Worm (Caenorhabditis elegans) whole organism, L3 larva: ENCODE data around the gene nhr-238.

Source experiments
- R02D3.7 ChIP-seq: fragments of 150-350 bp; optimal IDR thresholded peaks from 2 replicates; lab custom pipeline; 2014; ENCODE audit warnings: missing biosample characterization, missing genetic modification characterization
- ZK546.5 ChIP-seq: sonication (generic microtip); optimal IDR thresholded peaks from 2 replicates; lab custom pipeline; 2017; ENCODE audit warnings: missing biosample characterization, missing genetic modification characterization
- aly-2 ChIP-seq: fragments of 150-350 bp; optimal IDR thresholded peaks from 2 replicates; lab custom pipeline; 2014; ENCODE audit warnings: missing biosample characterization, missing genetic modification characterization
- ama-1 ChIP-seq: fragments of 150-350 bp; optimal IDR thresholded peaks from 2 replicates; lab custom pipeline; 2018
- ceh-16 ChIP-seq: sonication (generic microtip); optimal IDR thresholded peaks from 2 replicates; lab custom pipeline; 2017; ENCODE audit warnings: missing biosample characterization, missing genetic modification characterization
- ceh-28 ChIP-seq: fragments of 150-350 bp; optimal IDR thresholded peaks from 2 replicates; lab custom pipeline; 2014; ENCODE audit warnings: missing biosample characterization, missing genetic modification reagents, missing genetic modification characterization
- ceh-82 ChIP-seq: fragments of 150-350 bp; optimal IDR thresholded peaks from 2 replicates; lab custom pipeline; 2014; ENCODE audit warnings: missing biosample characterization, missing genetic modification characterization
- ceh-9 ChIP-seq: sonication (generic microtip); optimal IDR thresholded peaks from 2 replicates; lab custom pipeline; 2018; ENCODE audit warnings: missing biosample characterization, missing genetic modification characterization
- daf-12 ChIP-seq: fragments of 150-350 bp; optimal IDR thresholded peaks from 2 replicates; lab custom pipeline; 2014; ENCODE audit warnings: missing biosample characterization, missing genetic modification reagents, missing genetic modification characterization
- egl-27 ChIP-seq: sonication (generic microtip); optimal IDR thresholded peaks from 4 replicates; lab custom pipeline; 2017; ENCODE audit warnings: missing biosample characterization, missing genetic modification reagents, missing genetic modification characterization
- egl-5 ChIP-seq: fragments of 150-350 bp; optimal IDR thresholded peaks from 2 replicates; lab custom pipeline; 2017; ENCODE audit warnings: missing biosample characterization, missing genetic modification reagents, missing genetic modification characterization, inconsistent platforms
- elt-1 ChIP-seq: fragments of 150-350 bp; optimal IDR thresholded peaks from 2 replicates; lab custom pipeline; 2014; ENCODE audit warnings: missing biosample characterization, missing genetic modification characterization
- elt-2 ChIP-seq: sonication (generic microtip); optimal IDR thresholded peaks from 2 replicates; lab custom pipeline; 2016; ENCODE audit warnings: missing genetic modification reagents, mild to moderate bottlenecking, missing genetic modification characterization, missing compliant biosample characterization
- elt-3 ChIP-seq, 3 experiments: fragments of 150-350 bp in 1 of 3; sonication (generic microtip) in 2 of 3; optimal IDR thresholded peaks; 2 replicates in 2 of 3; 4 replicates in 1 of 3; lab custom pipeline; 2014 to 2017; ENCODE audit warnings: missing biosample characterization in 3 of 3, missing genetic modification characterization in 3 of 3
- eor-1 ChIP-seq, 2 experiments: fragments of 150-350 bp; optimal IDR thresholded peaks; 2 replicates each; lab custom pipeline; 2014 to 2018; ENCODE audit warnings: missing biosample characterization in 2 of 2, missing genetic modification characterization in 2 of 2
- fkh-10 ChIP-seq: sonication (generic microtip); optimal IDR thresholded peaks from 2 replicates; lab custom pipeline; 2017; ENCODE audit warnings: missing biosample characterization, missing genetic modification reagents, missing genetic modification characterization
- fkh-2 ChIP-seq: fragments of 150-350 bp; optimal IDR thresholded peaks from 2 replicates; lab custom pipeline; 2014; ENCODE audit warnings: missing biosample characterization, missing genetic modification reagents, missing genetic modification characterization
- fos-1 ChIP-seq: fragments of 150-350 bp; optimal IDR thresholded peaks from 2 replicates; lab custom pipeline; 2014; ENCODE audit warnings: missing biosample characterization, missing genetic modification characterization
- hmg-11 ChIP-seq: sonication (generic microtip); optimal IDR thresholded peaks from 2 replicates; lab custom pipeline; 2016; ENCODE audit warnings: missing genetic modification characterization, missing compliant biosample characterization
- jun-1 ChIP-seq: fragments of 150-350 bp; optimal IDR thresholded peaks from 2 replicates; lab custom pipeline; 2014; ENCODE audit warnings: missing biosample characterization, missing genetic modification reagents, missing genetic modification characterization
- lin-15B ChIP-seq: fragments of 150-350 bp; optimal IDR thresholded peaks from 2 replicates; lab custom pipeline; 2014; ENCODE audit warnings: missing biosample characterization, missing genetic modification characterization
- lin-39 ChIP-seq: fragments of 150-350 bp; optimal IDR thresholded peaks from 2 replicates; lab custom pipeline; 2018; ENCODE audit warnings: missing biosample characterization, missing genetic modification reagents, missing genetic modification characterization
- lsy-12 ChIP-seq: sonication (generic microtip); optimal IDR thresholded peaks from 2 replicates; lab custom pipeline; 2016; ENCODE audit warnings: mild to moderate bottlenecking, missing genetic modification characterization, missing compliant biosample characterization
- mdl-1 ChIP-seq: fragments of 150-350 bp; optimal IDR thresholded peaks from 2 replicates; lab custom pipeline; 2014; ENCODE audit warnings: missing biosample characterization, missing genetic modification characterization
- mml-1 ChIP-seq: fragments of 150-350 bp; sonication (generic microtip); optimal IDR thresholded peaks from 3 replicates; lab custom pipeline; 2014; ENCODE audit warnings: missing biosample characterization, missing genetic modification characterization
- nfya-1 ChIP-seq: sonication (generic microtip); optimal IDR thresholded peaks from 2 replicates; lab custom pipeline; 2017; ENCODE audit warnings: missing genetic modification characterization, mild to moderate bottlenecking, missing compliant biosample characterization, antibody characterized with exemption, moderate library complexity; ENCODE audit not compliant: insufficient read depth
- nhr-12 ChIP-seq: fragments of 150-350 bp; optimal IDR thresholded peaks from 2 replicates; lab custom pipeline; 2014; ENCODE audit warnings: missing biosample characterization, missing genetic modification characterization
- nhr-23 ChIP-seq: fragments of 150-350 bp; optimal IDR thresholded peaks from 2 replicates; lab custom pipeline; 2014; ENCODE audit warnings: missing biosample characterization, missing genetic modification reagents, missing genetic modification characterization
- nhr-237 ChIP-seq: fragments of 150-350 bp; optimal IDR thresholded peaks from 2 replicates; lab custom pipeline; 2014; ENCODE audit warnings: missing biosample characterization, missing genetic modification characterization
- nhr-28 ChIP-seq: fragments of 150-350 bp; optimal IDR thresholded peaks from 2 replicates; lab custom pipeline; 2014; ENCODE audit warnings: missing biosample characterization, missing genetic modification characterization
- nhr-43 ChIP-seq: sonication (generic microtip); optimal IDR thresholded peaks from 2 replicates; lab custom pipeline; 2016; ENCODE audit warnings: mild to moderate bottlenecking, missing genetic modification characterization, missing compliant biosample characterization; ENCODE audit not compliant: poor library complexity, severe bottlenecking
- nhr-67 ChIP-seq: fragments of 150-350 bp; optimal IDR thresholded peaks from 2 replicates; lab custom pipeline; 2014; ENCODE audit warnings: missing biosample characterization, missing genetic modification characterization
- nhr-76 ChIP-seq: fragments of 150-350 bp; sonication (generic microtip); optimal IDR thresholded peaks from 5 replicates; lab custom pipeline; 2014; ENCODE audit warnings: missing biosample characterization, missing genetic modification characterization
- nhr-77 ChIP-seq: fragments of 150-350 bp; optimal IDR thresholded peaks from 2 replicates; lab custom pipeline; 2014; ENCODE audit warnings: missing biosample characterization, missing genetic modification characterization
- pha-4 ChIP-seq: fragments of 150-350 bp; optimal IDR thresholded peaks from 2 replicates; lab custom pipeline; 2014; ENCODE audit warnings: missing biosample characterization, missing genetic modification reagents, missing genetic modification characterization
- sea-2 ChIP-seq: fragments of 150-350 bp; sonication (generic microtip); optimal IDR thresholded peaks from 4 replicates; lab custom pipeline; 2014; ENCODE audit warnings: missing biosample characterization, missing genetic modification reagents, missing genetic modification characterization
- skn-1 ChIP-seq: fragments of 150-350 bp; optimal IDR thresholded peaks from 2 replicates; lab custom pipeline; 2014; ENCODE audit warnings: missing biosample characterization, missing genetic modification characterization
- snpc-4 ChIP-seq: fragments of 150-350 bp; optimal IDR thresholded peaks from 2 replicates; lab custom pipeline; 2014; ENCODE audit warnings: missing biosample characterization, missing genetic modification characterization
- tbx-2 ChIP-seq: sonication (generic microtip); optimal IDR thresholded peaks from 2 replicates; lab custom pipeline; 2016; ENCODE audit warnings: mild to moderate bottlenecking, missing genetic modification characterization, missing compliant biosample characterization
- unc-39 ChIP-seq: sonication (generic microtip); optimal IDR thresholded peaks from 4 replicates; lab custom pipeline; 2017; ENCODE audit warnings: missing biosample characterization, missing genetic modification characterization
- unc-62 ChIP-seq: fragments of 150-350 bp; sonication (generic microtip); optimal IDR thresholded peaks from 4 replicates; lab custom pipeline; 2014; ENCODE audit warnings: missing biosample characterization, missing genetic modification reagents, missing genetic modification characterization
- zag-1 ChIP-seq: fragments of 150-350 bp; optimal IDR thresholded peaks from 2 replicates; lab custom pipeline; 2014; ENCODE audit warnings: missing biosample characterization, missing genetic modification characterization
- ztf-11 ChIP-seq: fragments of 150-350 bp; optimal IDR thresholded peaks from 2 replicates; lab custom pipeline; 2014; ENCODE audit warnings: missing biosample characterization, missing genetic modification characterization
- ztf-4 ChIP-seq: fragments of 150-350 bp; optimal IDR thresholded peaks from 2 replicates; lab custom pipeline; 2014; ENCODE audit warnings: missing biosample characterization, missing genetic modification characterization

The nhr-238 gene

ce11 chrV:1635859-1636258 is 6.6 kb upstream of the nhr-238 start, which contains the start of gene str-222:
Gene str-222, plus strand, starts transcription at chrV:1636159.
- TF ChIP-seq nhr-67 (tag; lab: Kevin White, UChicago): no peak
- no peak for TF ChIP-seq nhr-237
- no peak for TF ChIP-seq ZK546.5 (tag; lab: Kevin White, UChicago)
- no peak for TF ChIP-seq skn-1 (tag; lab: Kevin White, UChicago)
- no peak for TF ChIP-seq ztf-4 (tag; lab: Kevin White, UChicago)
- no peak for TF ChIP-seq elt-2
- TF ChIP-seq unc-39 (tag; lab: Kevin White, UChicago): no peak
- TF ChIP-seq ztf-11 (tag; lab: Kevin White, UChicago): no peak
- TF ChIP-seq aly-2 (tag; lab: Kevin White, UChicago): no peak
- no peak for TF ChIP-seq elt-3 (tag; optimal IDR thresholded peaks at IDR 0.05; lab: Kevin White, UChicago)
- TF ChIP-seq egl-27 (tag; lab: Kevin White, UChicago): no peak
- TF ChIP-seq zag-1 (tag; lab: Kevin White, UChicago): no peak
- TF ChIP-seq elt-1 (tag; lab: Kevin White, UChicago): no peak
- TF ChIP-seq fkh-2 (tag; lab: Kevin White, UChicago): no peak
- no peak for TF ChIP-seq sea-2 (GFP tag; lab: Kevin White, UChicago)
- TF ChIP-seq ceh-16 (tag; lab: Kevin White, UChicago): no peak

- TF ChIP-seq unc-62 (GFP tag; lab: Kevin White, UChicago): no peak
- TF ChIP-seq aly-2 (tag; lab: Kevin White, UChicago): no peak
- TF ChIP-seq elt-2: no peak
- no peak for TF ChIP-seq daf-12 (tag; lab: Kevin White, UChicago)
- TF ChIP-seq nhr-23: no peak
- no peak for TF ChIP-seq ama-1 (lab: Kevin White, UChicago)
- no peak for TF ChIP-seq R02D3.7 (tag; lab: Kevin White, UChicago)
- no peak for TF ChIP-seq nhr-76 (tag; lab: Kevin White, UChicago)
- no peak for TF ChIP-seq ceh-28 (tag; lab: Kevin White, UChicago)
- no peak for TF ChIP-seq nhr-67 (tag; lab: Kevin White, UChicago)
- no peak for TF ChIP-seq elt-3 (tag; optimal IDR thresholded peaks at IDR 0.05; lab: Kevin White, UChicago)
- no peak for TF ChIP-seq tbx-2 (tag; lab: Kevin White, UChicago)
- TF ChIP-seq lin-39 (tag; lab: Kevin White, UChicago): no peak
- no peak for TF ChIP-seq nhr-12 (tag; lab: Kevin White, UChicago)
- no peak for TF ChIP-seq nfya-1 (tag; lab: Kevin White, UChicago)
Observed at ce11 chrV:1631717-1632116, 2.5 kb upstream of the nhr-238 start, which contains the start of gene irld-17. Gene irld-17, plus strand, starts transcription at chrV:1632017.

- TF ChIP-seq fos-1 (tag; lab: Kevin White, UChicago): no peak
- TF ChIP-seq eor-1 (tag; optimal IDR thresholded peaks at IDR 0.05; lab: Kevin White, UChicago): no peak
Observed at ce11 chrV:1631148-1631547, 1.9 kb upstream of the nhr-238 start, which contains the start of gene Y46H3D.8. Gene Y46H3D.8, minus strand, starts transcription at chrV:1631248.

ce11 chrV:1627269-1627668 is 2.0 kb downstream of the nhr-238 start:
- TF ChIP-seq egl-27 (tag; lab: Kevin White, UChicago): no peak
- TF ChIP-seq elt-3 (tag; optimal IDR thresholded peaks at IDR 0.05; lab: Kevin White, UChicago): no peak
- TF ChIP-seq unc-39 (tag; lab: Kevin White, UChicago): no peak
- no peak for TF ChIP-seq mdl-1 (tag; lab: Kevin White, UChicago)
- TF ChIP-seq hmg-11: no peak
- TF ChIP-seq lsy-12 (tag; lab: Kevin White, UChicago): no peak
- TF ChIP-seq ceh-16 (tag; lab: Kevin White, UChicago): no peak
- no peak for TF ChIP-seq egl-5 (tag; lab: Kevin White, UChicago)
- no peak for TF ChIP-seq ceh-82
- TF ChIP-seq tbx-2 (tag; lab: Kevin White, UChicago): no peak
- no peak for TF ChIP-seq lin-15B (tag; lab: Kevin White, UChicago)
- no peak for TF ChIP-seq ztf-11 (tag; lab: Kevin White, UChicago)
- TF ChIP-seq nhr-23: peak; percentile 49
- TF ChIP-seq pha-4 (tag; lab: Kevin White, UChicago): peak; percentile 54
- no peak for TF ChIP-seq mml-1 (tag; lab: Kevin White, UChicago)
- no peak for TF ChIP-seq R02D3.7 (tag; lab: Kevin White, UChicago)
- TF ChIP-seq skn-1 (tag; lab: Kevin White, UChicago): peak; percentile 39
- TF ChIP-seq sea-2 (GFP tag; lab: Kevin White, UChicago): no peak
- TF ChIP-seq fkh-10 (GFP tag; lab: Kevin White, UChicago): no peak
- TF ChIP-seq zag-1 (tag; lab: Kevin White, UChicago): no peak
- no peak for TF ChIP-seq nhr-67 (tag; lab: Kevin White, UChicago)
- TF ChIP-seq fkh-2 (tag; lab: Kevin White, UChicago): no peak
- TF ChIP-seq nfya-1 (tag; lab: Kevin White, UChicago): peak; percentile 18
- no peak for TF ChIP-seq lin-39 (tag; lab: Kevin White, UChicago)
- peak; percentile 44 for TF ChIP-seq nhr-77 (tag; lab: Kevin White, UChicago)
- TF ChIP-seq snpc-4 (tag; lab: Kevin White, UChicago): no peak
- no peak for TF ChIP-seq ceh-9 (tag; lab: Kevin White, UChicago)
- TF ChIP-seq jun-1 (tag; lab: Kevin White, UChicago): no peak
- no peak for TF ChIP-seq nhr-76 (tag; lab: Kevin White, UChicago)
- peak; percentile 78 for TF ChIP-seq nhr-43
- TF ChIP-seq ZK546.5 (tag; lab: Kevin White, UChicago): no peak
- no peak for TF ChIP-seq fos-1 (tag; lab: Kevin White, UChicago)
- no peak for TF ChIP-seq unc-62 (GFP tag; lab: Kevin White, UChicago)
- TF ChIP-seq nhr-28 (tag; lab: Kevin White, UChicago): no peak
- TF ChIP-seq ztf-4 (tag; lab: Kevin White, UChicago): no peak
- no peak for TF ChIP-seq ama-1 (lab: Kevin White, UChicago)
- TF ChIP-seq daf-12 (tag; lab: Kevin White, UChicago): no peak
